4 fruit fly cellular contexts compared by ENCODE assay signal in the genomic region with DNA sequence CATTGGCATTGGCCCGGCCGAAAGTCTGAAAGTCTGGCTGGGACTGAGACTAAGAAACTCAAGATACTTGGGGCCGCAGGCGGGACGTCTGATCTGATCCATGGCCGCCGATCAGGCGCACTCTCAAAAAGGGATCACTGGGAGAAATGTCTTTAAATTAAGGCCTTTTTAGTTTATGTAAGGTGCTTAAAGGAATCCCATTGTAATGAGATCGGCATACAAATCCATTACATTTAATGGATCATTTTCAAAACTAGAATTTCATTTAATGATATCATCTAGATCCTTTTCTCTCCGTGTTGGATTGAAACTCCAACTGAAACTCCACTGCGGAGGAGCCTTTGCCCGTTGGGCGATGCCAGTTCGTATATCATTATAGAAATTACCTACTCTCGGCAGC.
A peak's percentile ranks its signal among the peaks of the same experiment; 100 is the strongest.
TF ChIP-seq lines count a peak whose summit lies in the region.

No protein-coding gene starts in this region.

- no peak for TF ChIP-seq CTCF in whole organism, embryonic (GFP tag; optimal IDR thresholded peaks at IDR 0.05; lab: Kevin White, UChicago)

TF ChIP-seq in whole organism, embryonic, 481 proteins besides CTCF, POLR2A, EP300 and RAD21:
- TF ChIP-seq CG14710 (tag; optimal IDR thresholded peaks at IDR 0.05; lab: Kevin White, UChicago) (no peak), CG17359 (tag; optimal IDR thresholded peaks at IDR 0.05; lab: Kevin White, UChicago) (no peak), nom (GFP tag; optimal IDR thresholded peaks at IDR 0.05; lab: Kevin White, UChicago) (peak; percentile 7), gem (tag; optimal IDR thresholded peaks at IDR 0.05; lab: Kevin White, UChicago) (no peak), chif (GFP tag; optimal IDR thresholded peaks at IDR 0.05; lab: Kevin White, UChicago) (no peak), prd (optimal IDR thresholded peaks at IDR 0.05; lab: Kevin White, UChicago) (no peak), prd (GFP tag; IDR thresholded peaks at IDR 0.05; lab: Robert Waterston, UW) (0 out of 3 replicates have a peak, but pooled peaks have one; percentile 6), wdn (GFP tag; IDR thresholded peaks at IDR 0.05; lab: Robert Waterston, UW) (no peak), sens (GFP tag; lab: Kevin White, UChicago) (peak; percentile 36), bsh (GFP tag; optimal IDR thresholded peaks at IDR 0.05; lab: Kevin White, UChicago) (peak in 1 of 2 experiments; percentile 38), H15 (GFP tag; IDR thresholded peaks at IDR 0.05; lab: Robert Waterston, UW) (no peak), sd (tag; optimal IDR thresholded peaks at IDR 0.05; lab: Kevin White, UChicago) (no peak), CG11560 (tag; IDR thresholded peaks at IDR 0.05; lab: Robert Waterston, UW) (no peak), CG2712 (tag; optimal IDR thresholded peaks at IDR 0.05; lab: Kevin White, UChicago) (no peak)

TF ChIP-seq in whole organism, prepupa, 60 proteins besides CTCF, POLR2A, EP300 and RAD21 (continues in another document):
- TF ChIP-seq fkh (GFP tag; optimal IDR thresholded peaks at IDR 0.05; lab: Kevin White, UChicago) (no peak), fd59A (GFP tag; optimal IDR thresholded peaks at IDR 0.05; lab: Kevin White, UChicago) (peak; percentile 56), CG31627 (GFP tag; optimal IDR thresholded peaks at IDR 0.05; lab: Kevin White, UChicago) (peak; percentile 8), Sox102F (GFP tag; optimal IDR thresholded peaks at IDR 0.05; lab: Kevin White, UChicago) (no peak), CG8632 (GFP tag; optimal IDR thresholded peaks at IDR 0.05; lab: Kevin White, UChicago) (no peak), CG10669 (GFP tag; optimal IDR thresholded peaks at IDR 0.05; lab: Kevin White, UChicago) (peak; percentile 60), dac (GFP tag; optimal IDR thresholded peaks at IDR 0.05; lab: Kevin White, UChicago) (no peak), CG3919 (GFP tag; optimal IDR thresholded peaks at IDR 0.05; lab: Kevin White, UChicago) (peak; percentile 62), CG8319 (GFP tag; optimal IDR thresholded peaks at IDR 0.05; lab: Kevin White, UChicago) (no peak), Blimp-1 (GFP tag; optimal IDR thresholded peaks at IDR 0.05; lab: Kevin White, UChicago) (no peak), CG6276 (GFP tag; optimal IDR thresholded peaks at IDR 0.05; lab: Kevin White, UChicago) (no peak), CG11762 (GFP tag; optimal IDR thresholded peaks at IDR 0.05; lab: Kevin White, UChicago; ENCODE audit: insufficient read depth) (peak; percentile 3), Hr4 (GFP tag; optimal IDR thresholded peaks at IDR 0.05; lab: Kevin White, UChicago) (peak; percentile 18), salr (GFP tag; optimal IDR thresholded peaks at IDR 0.05; lab: Kevin White, UChicago) (peak; percentile 12 to 30), OdsH (GFP tag; optimal IDR thresholded peaks at IDR 0.05; lab: Kevin White, UChicago) (no peak), Ets21C (GFP tag; optimal IDR thresholded peaks at IDR 0.05; lab: Kevin White, UChicago) (no peak), CG6808 (GFP tag; optimal IDR thresholded peaks at IDR 0.05; lab: Kevin White, UChicago) (peak; percentile 60), CG16779 (tag; optimal IDR thresholded peaks at IDR 0.05; lab: Kevin White, UChicago) (no peak), CG32006 (GFP tag; optimal IDR thresholded peaks at IDR 0.05; lab: Kevin White, UChicago) (peak; percentile 45), lz (GFP tag; optimal IDR thresholded peaks at IDR 0.05; lab: Kevin White, UChicago) (peak; percentile 10), topi (GFP tag; optimal IDR thresholded peaks at IDR 0.05; lab: Kevin White, UChicago) (peak; percentile 47), Ets96B (tag; optimal IDR thresholded peaks at IDR 0.05; lab: Kevin White, UChicago) (peak; percentile 76), Sox14 (GFP tag; optimal IDR thresholded peaks at IDR 0.05; lab: Kevin White, UChicago) (peak; percentile 63), CG11902 (GFP tag; optimal IDR thresholded peaks at IDR 0.05; lab: Kevin White, UChicago) (no peak), ss (GFP tag; optimal IDR thresholded peaks at IDR 0.05; lab: Kevin White, UChicago) (peak in 1 of 2 experiments; percentile 35)

TF ChIP-seq in whole organism, pupa, 21 proteins besides CTCF, POLR2A, EP300 and RAD21:
- 0 out of 2 replicates have a peak, but pooled peaks have one; percentile 17 for TF ChIP-seq CG12605 (GFP tag; IDR thresholded peaks at IDR 0.05; lab: Robert Waterston, UW)
- TF ChIP-seq CG13204 (GFP tag; optimal IDR thresholded peaks at IDR 0.05; lab: Kevin White, UChicago): no peak
- peak; percentile 46; the same call in 1 of the 3 replicates for TF ChIP-seq fd96Ca (GFP tag; IDR thresholded peaks at IDR 0.05; lab: Robert Waterston, UW)
- TF ChIP-seq Snoo (tag; optimal IDR thresholded peaks at IDR 0.05; lab: Kevin White, UChicago): no peak
- TF ChIP-seq gl (tag; optimal IDR thresholded peaks at IDR 0.05; lab: Kevin White, UChicago): peak; percentile 25
- no peak for TF ChIP-seq EcR (GFP tag; optimal IDR thresholded peaks at IDR 0.05; lab: Kevin White, UChicago)
- TF ChIP-seq CG9948 (tag; optimal IDR thresholded peaks at IDR 0.05; lab: Kevin White, UChicago): peak; percentile 75
- TF ChIP-seq Pif1A (GFP tag; optimal IDR thresholded peaks at IDR 0.05; lab: Kevin White, UChicago): peak; percentile 51
- no peak for TF ChIP-seq D1 (tag; optimal IDR thresholded peaks at IDR 0.05; lab: Kevin White, UChicago)
- peak; percentile 27; the same call in 1 of the 3 replicates for TF ChIP-seq CG4496 (GFP tag; IDR thresholded peaks at IDR 0.05; lab: Robert Waterston, UW)
- TF ChIP-seq CG15710 (tag; optimal IDR thresholded peaks at IDR 0.05; lab: Kevin White, UChicago): peak; percentile 64
- peak; percentile 47 for TF ChIP-seq CG8301 (tag; optimal IDR thresholded peaks at IDR 0.05; lab: Kevin White, UChicago)
- TF ChIP-seq CG14655 (GFP tag; optimal IDR thresholded peaks at IDR 0.05; lab: Kevin White, UChicago): peak; percentile 70
- peak; percentile 71 for TF ChIP-seq CG8159 (tag; optimal IDR thresholded peaks at IDR 0.05; lab: Kevin White, UChicago)
- no peak for TF ChIP-seq Ets98B (GFP tag; IDR thresholded peaks at IDR 0.05; lab: Robert Waterston, UW)
- no peak for TF ChIP-seq CG32121 (GFP tag; IDR thresholded peaks at IDR 0.05; lab: Robert Waterston, UW)
- peak; percentile 45 for TF ChIP-seq Pif1B (GFP tag; optimal IDR thresholded peaks at IDR 0.05; lab: Kevin White, UChicago)
- TF ChIP-seq rn (GFP tag; IDR thresholded peaks at IDR 0.05; lab: Robert Waterston, UW): peak; percentile 35; the same call in 1 of the 2 replicates
- TF ChIP-seq CG34367 (tag; optimal IDR thresholded peaks at IDR 0.05; lab: Kevin White, UChicago): peak; percentile 71
- no peak for TF ChIP-seq CG10348 (GFP tag; IDR thresholded peaks at IDR 0.05; lab: Robert Waterston, UW)
- TF ChIP-seq CG17806 (tag; optimal IDR thresholded peaks at IDR 0.05; lab: Kevin White, UChicago): peak; percentile 79

TF ChIP-seq in whole organism, wandering third instar larva, 38 proteins besides CTCF, POLR2A, EP300 and RAD21:
- TF ChIP-seq br (GFP tag; optimal IDR thresholded peaks at IDR 0.05; lab: Kevin White, UChicago) (peak; percentile 29), HLH106 (tag; optimal IDR thresholded peaks at IDR 0.05; lab: Kevin White, UChicago) (peak; percentile 5), rgr (GFP tag; optimal IDR thresholded peaks at IDR 0.05; lab: Kevin White, UChicago) (peak; percentile 30), pan (optimal IDR thresholded peaks at IDR 0.05; lab: Kevin White, UChicago) (no peak), brk (GFP tag; optimal IDR thresholded peaks at IDR 0.05; lab: Kevin White, UChicago) (no peak), sv (GFP tag; optimal IDR thresholded peaks at IDR 0.05; lab: Kevin White, UChicago) (no peak), fru (GFP tag; optimal IDR thresholded peaks at IDR 0.05; lab: Kevin White, UChicago) (peak; percentile 16), lola (GFP tag; optimal IDR thresholded peaks at IDR 0.05; lab: Kevin White, UChicago) (no peak), Sp1 (GFP tag; optimal IDR thresholded peaks at IDR 0.05; lab: Kevin White, UChicago) (no peak), ey (GFP tag; optimal IDR thresholded peaks at IDR 0.05; lab: Kevin White, UChicago) (peak; percentile 35), Hr78 (GFP tag; optimal IDR thresholded peaks at IDR 0.05; lab: Kevin White, UChicago) (no peak), Hr83 (GFP tag; optimal IDR thresholded peaks at IDR 0.05; lab: Kevin White, UChicago; ENCODE audit: poor library complexity, severe bottlenecking) (no peak), tai (GFP tag; optimal IDR thresholded peaks at IDR 0.05; lab: Kevin White, UChicago) (no peak), CG32264 (GFP tag; optimal IDR thresholded peaks at IDR 0.05; lab: Kevin White, UChicago) (no peak), foxo (GFP tag; optimal IDR thresholded peaks at IDR 0.05; lab: Kevin White, UChicago) (peak in 1 of 2 experiments; percentile 39), Dif (GFP tag; optimal IDR thresholded peaks at IDR 0.05; lab: Kevin White, UChicago; ENCODE audit: partially characterized antibody) (no peak), woc (GFP tag; optimal IDR thresholded peaks at IDR 0.05; lab: Kevin White, UChicago) (no peak), jim (GFP tag; optimal IDR thresholded peaks at IDR 0.05; lab: Kevin White, UChicago) (no peak), N (GFP tag; optimal IDR thresholded peaks at IDR 0.05; lab: Kevin White, UChicago) (no peak), Mio (GFP tag; optimal IDR thresholded peaks at IDR 0.05; lab: Kevin White, UChicago) (no peak), dmrt93B (GFP tag; optimal IDR thresholded peaks at IDR 0.05; lab: Kevin White, UChicago) (no peak), OdsH (GFP tag; optimal IDR thresholded peaks at IDR 0.05; lab: Kevin White, UChicago) (peak; percentile 18), GATAd (GFP tag; optimal IDR thresholded peaks at IDR 0.05; lab: Kevin White, UChicago) (no peak), Hnf4 (GFP tag; optimal IDR thresholded peaks at IDR 0.05; lab: Kevin White, UChicago) (peak; percentile 38), psq (GFP tag; optimal IDR thresholded peaks at IDR 0.05; lab: Kevin White, UChicago) (peak; percentile 21), Dfd (GFP tag; optimal IDR thresholded peaks at IDR 0.05; lab: Kevin White, UChicago) (no peak), dsf (GFP tag; optimal IDR thresholded peaks at IDR 0.05; lab: Kevin White, UChicago; ENCODE audit: borderline replicate concordance) (no peak), CrebA (GFP tag; optimal IDR thresholded peaks at IDR 0.05; lab: Kevin White, UChicago; ENCODE audit: borderline replicate concordance) (no peak), dl (GFP tag; optimal IDR thresholded peaks at IDR 0.05; lab: Kevin White, UChicago; ENCODE audit: insufficient read depth in 1 of 2, partially characterized antibody in 2 of 2) (no peak), Abd-B (GFP tag; optimal IDR thresholded peaks at IDR 0.05; lab: Kevin White, UChicago) (no peak), h (GFP tag; optimal IDR thresholded peaks at IDR 0.05; lab: Kevin White, UChicago) (peak; percentile 50), Jra (GFP tag; optimal IDR thresholded peaks at IDR 0.05; lab: Kevin White, UChicago) (no peak)
TF ChIP-seq in whole organism, wandering third instar larva: peak in this region for 10.

Comparison
In these comparisons a context has a peak if more than half of its experiments do, and no peak if none do; other contexts are left out.
1. Of the 7 proteins assayed by ChIP-seq in both whole organism, embryonic and whole organism, prepupa: peak only in whole organism, embryonic: none; only in whole organism, prepupa: Gug, Hr39 and Lpt; in both: none; in neither: 4.